Fruit fly (Drosophila melanogaster): ENCODE results near the gene CG31546.

CG31546 gene

dm6 chr3R:5672658-5673217 lies 37.3 kb upstream of the CG31546 start (continued):
- TF ChIP-seq Dll (GFP tag; IDR thresholded peaks at IDR 0.05; ENCODE audit: partially characterized antibody) (no peak), Xrp1 (GFP tag; IDR thresholded peaks at IDR 0.05) (peak; percentile 73), chinmo (GFP tag; IDR thresholded peaks at IDR 0.05; ENCODE audit: partially characterized antibody) (peak; percentile 96), sna (GFP tag; IDR thresholded peaks at IDR 0.05; ENCODE audit: partially characterized antibody) (0 out of 2 replicates have a peak, but pooled peaks have one; percentile 28), CG43689 (GFP tag; IDR thresholded peaks at IDR 0.05) (no peak), sr (GFP tag; IDR thresholded peaks at IDR 0.05) (peak; percentile 45; the same call in 1 of the 3 replicates), TFAM (GFP tag; optimal IDR thresholded peaks at IDR 0.05) (peak; percentile 25), CG3995 (GFP tag; optimal IDR thresholded peaks at IDR 0.05) (no peak), chm (GFP tag; IDR thresholded peaks at IDR 0.05) (peak; percentile 78), CG18476 (GFP tag; optimal IDR thresholded peaks at IDR 0.05) (peak; percentile 69), Hey (tag; optimal IDR thresholded peaks at IDR 0.05) (peak; percentile 85), Lim3 (GFP tag; IDR thresholded peaks at IDR 0.05) (no peak), Nf-YB (GFP tag; optimal IDR thresholded peaks at IDR 0.05) (peak; percentile 73), Bdp1 (GFP tag; optimal IDR thresholded peaks at IDR 0.05) (peak; percentile 23), CG31224 (GFP tag; IDR thresholded peaks at IDR 0.05) (no peak), Dp (GFP tag; optimal IDR thresholded peaks at IDR 0.05) (no peak), Max (GFP tag; optimal IDR thresholded peaks at IDR 0.05) (peak; percentile 78), CG12659 (GFP tag; optimal IDR thresholded peaks at IDR 0.05) (peak; percentile 84), D (optimal IDR thresholded peaks at IDR 0.05) (no peak), D (GFP tag; optimal IDR thresholded peaks at IDR 0.05) (peak; percentile 74), CG10431 (GFP tag; optimal IDR thresholded peaks at IDR 0.05) (peak; percentile 89), Deaf1 (tag; optimal IDR thresholded peaks at IDR 0.05) (no peak), CG4617 (GFP tag; optimal IDR thresholded peaks at IDR 0.05; ENCODE audit: borderline replicate concordance) (peak; percentile 25), NC2β (GFP tag; optimal IDR thresholded peaks at IDR 0.05) (peak; percentile 76), CG11085 (GFP tag; IDR thresholded peaks at IDR 0.05) (no peak), abd-A (tag; optimal IDR thresholded peaks at IDR 0.05) (no peak), tio (GFP tag; optimal IDR thresholded peaks at IDR 0.05) (no peak), CG13775 (GFP tag; optimal IDR thresholded peaks at IDR 0.05) (peak; percentile 39), maf-S (GFP tag; optimal IDR thresholded peaks at IDR 0.05) (peak; percentile 56), psq (GFP tag; optimal IDR thresholded peaks at IDR 0.05) (peak; percentile 36), her (GFP tag; optimal IDR thresholded peaks at IDR 0.05) (peak; percentile 82), CG2129 (GFP tag; IDR thresholded peaks at IDR 0.05; ENCODE audit: partially characterized antibody) (no peak), sens-2 (GFP tag; IDR thresholded peaks at IDR 0.05) (peak; percentile 51), CG10321 (GFP tag; IDR thresholded peaks at IDR 0.05) (peak; percentile 46; the same call in 1 of the 2 replicates), Gsc (GFP tag; IDR thresholded peaks at IDR 0.05) (no peak), ab (GFP tag; optimal IDR thresholded peaks at IDR 0.05) (no peak), CG10565 (GFP tag; optimal IDR thresholded peaks at IDR 0.05) (no peak), Dad (GFP tag; optimal IDR thresholded peaks at IDR 0.05) (peak; percentile 54), CG14667 (GFP tag; IDR thresholded peaks at IDR 0.05) (no peak), CG11398 (GFP tag; optimal IDR thresholded peaks at IDR 0.05) (peak; percentile 86), CG11723 (GFP tag; optimal IDR thresholded peaks at IDR 0.05) (peak; percentile 87), CG6272 (GFP tag; IDR thresholded peaks at IDR 0.05) (no peak), CG14965 (GFP tag; optimal IDR thresholded peaks at IDR 0.05; ENCODE audit: borderline replicate concordance) (peak; percentile 14), Asciz (GFP tag; optimal IDR thresholded peaks at IDR 0.05) (peak; percentile 94), Abd-B (GFP tag; optimal IDR thresholded peaks at IDR 0.05) (no peak), Rx (GFP tag; IDR thresholded peaks at IDR 0.05) (peak; percentile 38; the same call in 1 of the 2 replicates), Ets97D (GFP tag; optimal IDR thresholded peaks at IDR 0.05) (peak; percentile 26), CHES-1-like (GFP tag; optimal IDR thresholded peaks at IDR 0.05) (peak; percentile 57), CG8944 (GFP tag; optimal IDR thresholded peaks at IDR 0.05) (peak; percentile 31), CG6254 (GFP tag; optimal IDR thresholded peaks at IDR 0.05) (peak; percentile 66), CG8089 (GFP tag; optimal IDR thresholded peaks at IDR 0.05) (peak; percentile 59)
